Worm (Caenorhabditis elegans) whole organism, L4 larva: Measurements from ENCODE around the gene pde-3.

ENCODE experiments used
- F26F4.8 ChIP-seq: fragments of 200-800 bp; sonication (Bioruptor generic); conservative IDR thresholded peaks from 2 replicates; pipeline ENCODE4 v1.3.6; 2022; ENCODE audit warnings: missing genetic modification characterization, missing compliant biosample characterization
- F49E8.2 ChIP-seq: sonication (generic microtip); optimal IDR thresholded peaks from 2 replicates; lab custom pipeline; 2016; ENCODE audit warnings: missing compliant biosample characterization, mild to moderate bottlenecking, missing genetic modification characterization, borderline replicate concordance
- T20F7.1 ChIP-seq: fragments of 200-800 bp; sonication (Bioruptor generic); optimal IDR thresholded peaks from 2 replicates; lab custom pipeline; 2018; ENCODE audit warnings: mild to moderate bottlenecking, missing genetic modification characterization, missing compliant biosample characterization
- T26A8.4 ChIP-seq: fragments of 200-800 bp; sonication (Bioruptor generic); IDR thresholded peaks from 2 replicates; pipeline ENCODE4 v1.3.6; 2022; ENCODE audit warnings: missing genetic modification characterization, missing compliant biosample characterization
- Y5F2A.4 ChIP-seq: fragments of 200-800 bp; sonication (Bioruptor generic); optimal IDR thresholded peaks from 2 replicates; lab custom pipeline; 2018; ENCODE audit warnings: mild to moderate bottlenecking, missing genetic modification characterization, missing compliant biosample characterization
- Y75B8A.6 ChIP-seq: fragments of 200-800 bp; sonication (Bioruptor generic); IDR thresholded peaks from 2 replicates; pipeline ENCODE4 v1.3.6; 2022; ENCODE audit warnings: missing genetic modification reagents, missing genetic modification characterization, missing compliant biosample characterization
- ZK546.5 ChIP-seq, 2 experiments: sonication (generic microtip); optimal IDR thresholded peaks; 2 replicates each; lab custom pipeline; 2017; ENCODE audit warnings: missing biosample characterization in 2 of 2, missing genetic modification characterization in 2 of 2
- aha-1 ChIP-seq: fragments of 150-350 bp; peaks from one replicate; lab custom pipeline; 2014; ENCODE audit warnings: missing biosample characterization, missing genetic modification characterization
- ces-1 ChIP-seq: fragments of 150-350 bp; sonication (generic microtip); optimal IDR thresholded peaks from 4 replicates; lab custom pipeline; 2014; ENCODE audit warnings: missing biosample characterization, missing genetic modification reagents, missing genetic modification characterization
- ctbp-1 ChIP-seq: fragments of 200-800 bp; sonication (Bioruptor generic); IDR thresholded peaks from 2 replicates; pipeline ENCODE4 v1.3.6; 2022; ENCODE audit warnings: missing genetic modification reagents, missing genetic modification characterization, missing compliant biosample characterization
- daf-12 ChIP-seq: fragments of 150-350 bp; optimal IDR thresholded peaks from 2 replicates; lab custom pipeline; 2014; ENCODE audit warnings: missing biosample characterization, missing genetic modification reagents, missing genetic modification characterization
- daf-19 ChIP-seq: fragments of 200-800 bp; sonication (Bioruptor generic); conservative IDR thresholded peaks from 2 replicates; pipeline ENCODE4 v1.3.6; 2022; ENCODE audit warnings: missing genetic modification characterization, missing compliant biosample characterization
- dmd-9 ChIP-seq: fragments of 200-800 bp; sonication (Bioruptor generic); IDR thresholded peaks from 2 replicates; pipeline ENCODE4 v1.3.6; 2022; ENCODE audit warnings: missing genetic modification reagents, missing genetic modification characterization, missing compliant biosample characterization
- duxl-1 ChIP-seq: sonication (generic microtip); optimal IDR thresholded peaks from 2 replicates; lab custom pipeline; 2016; ENCODE audit warnings: mild to moderate bottlenecking, missing genetic modification characterization, moderate library complexity, missing compliant biosample characterization; ENCODE audit not compliant: poor library complexity
- dve-1 ChIP-seq: sonication (generic microtip); optimal IDR thresholded peaks from 2 replicates; lab custom pipeline; 2017; ENCODE audit warnings: antibody characterized with exemption, mild to moderate bottlenecking, missing genetic modification characterization, missing compliant biosample characterization; ENCODE audit not compliant: insufficient read depth
- fkh-10 ChIP-seq: fragments of 150-350 bp; optimal IDR thresholded peaks from 2 replicates; lab custom pipeline; 2014; ENCODE audit warnings: missing biosample characterization, missing genetic modification reagents, missing genetic modification characterization
- hif-1 ChIP-seq, 2 experiments: sonication (generic microtip); optimal IDR thresholded peaks; 2 replicates each; lab custom pipeline; 2016 to 2017; ENCODE audit warnings: missing compliant biosample characterization in 2 of 2, missing genetic modification characterization in 2 of 2, missing genetic modification reagents in 2 of 2, missing genotype in 2 of 2, mild to moderate bottlenecking in 1 of 2
- hlh-11 ChIP-seq: fragments of 200-800 bp; sonication (Bioruptor generic); optimal IDR thresholded peaks from 2 replicates; lab custom pipeline; 2018; ENCODE audit warnings: mild to moderate bottlenecking, missing genetic modification characterization, missing compliant biosample characterization
- jun-1 ChIP-seq: fragments of 150-350 bp; optimal IDR thresholded peaks from 2 replicates; lab custom pipeline; 2014; ENCODE audit warnings: missing biosample characterization, missing genetic modification reagents, missing genetic modification characterization
- lim-7 ChIP-seq: fragments of 200-800 bp; sonication (Bioruptor generic); IDR thresholded peaks from 2 replicates; pipeline ENCODE4 v1.3.6; 2022; ENCODE audit warnings: missing genetic modification characterization, missing compliant biosample characterization
- lin-15B ChIP-seq: fragments of 150-350 bp; sonication (generic microtip); optimal IDR thresholded peaks from 3 replicates; lab custom pipeline; 2014; ENCODE audit warnings: missing biosample characterization, missing genetic modification characterization
- lin-38 ChIP-seq: fragments of 200-800 bp; sonication (Bioruptor generic); IDR thresholded peaks from 2 replicates; pipeline ENCODE4 v1.3.6; 2022; ENCODE audit warnings: missing genetic modification reagents, missing genetic modification characterization, missing compliant biosample characterization
- lin-39 ChIP-seq: fragments of 150-350 bp; optimal IDR thresholded peaks from 2 replicates; lab custom pipeline; 2014; ENCODE audit warnings: missing biosample characterization, missing genetic modification reagents, missing genetic modification characterization
- lsy-2 ChIP-seq, 2 experiments: fragments of 150-350 bp in 1 of 2; sonication (generic microtip) in 1 of 2; optimal IDR thresholded peaks; 2 replicates each; lab custom pipeline; 2014 to 2017; ENCODE audit warnings: missing biosample characterization in 2 of 2, missing genetic modification characterization in 2 of 2
- madf-9 ChIP-seq: fragments of 200-800 bp; sonication (Bioruptor generic); conservative IDR thresholded peaks from 2 replicates; pipeline ENCODE4 v1.3.6; 2022; ENCODE audit warnings: missing genetic modification reagents, missing genetic modification characterization, missing compliant biosample characterization
- mxl-2 ChIP-seq: fragments of 200-800 bp; sonication (Bioruptor generic); conservative IDR thresholded peaks from 2 replicates; pipeline ENCODE4 v1.3.6; 2022; ENCODE audit warnings: missing genetic modification reagents, missing genetic modification characterization, missing compliant biosample characterization
- nhr-102 ChIP-seq: sonication (generic microtip); optimal IDR thresholded peaks from 2 replicates; lab custom pipeline; 2016; ENCODE audit warnings: mild to moderate bottlenecking, missing genetic modification characterization, moderate library complexity, missing compliant biosample characterization
- nhr-25 ChIP-seq: sonication (generic microtip); optimal IDR thresholded peaks from 2 replicates; lab custom pipeline; 2017; ENCODE audit warnings: missing genetic modification characterization, mild to moderate bottlenecking, missing compliant biosample characterization, antibody characterized with exemption, moderate library complexity, borderline replicate concordance; ENCODE audit not compliant: insufficient read depth
- nhr-28 ChIP-seq: fragments of 150-350 bp; optimal IDR thresholded peaks from 2 replicates; lab custom pipeline; 2014; ENCODE audit warnings: missing biosample characterization, missing genetic modification characterization
- nhr-41 ChIP-seq: fragments of 200-800 bp; sonication (Bioruptor generic); IDR thresholded peaks from 2 replicates; pipeline ENCODE4 v1.3.6; 2022; ENCODE audit warnings: missing genetic modification reagents, missing genetic modification characterization, missing compliant biosample characterization
- nhr-42 ChIP-seq: fragments of 200-800 bp; sonication (Bioruptor generic); IDR thresholded peaks from 2 replicates; pipeline ENCODE4 v1.3.6; 2022; ENCODE audit warnings: missing genetic modification characterization, missing compliant biosample characterization
- nhr-48 ChIP-seq: sonication (generic microtip); optimal IDR thresholded peaks from 2 replicates; lab custom pipeline; 2016; ENCODE audit warnings: mild to moderate bottlenecking, missing genetic modification characterization, missing compliant biosample characterization
- nhr-6 ChIP-seq: fragments of 150-350 bp; optimal IDR thresholded peaks from 2 replicates; lab custom pipeline; 2014; ENCODE audit warnings: missing biosample characterization, missing genetic modification characterization
- nhr-76 ChIP-seq: fragments of 150-350 bp; optimal IDR thresholded peaks from 2 replicates; lab custom pipeline; 2014; ENCODE audit warnings: missing biosample characterization, missing genetic modification characterization
- pqm-1 ChIP-seq: sonication (generic microtip); optimal IDR thresholded peaks from 2 replicates; lab custom pipeline; 2017; ENCODE audit warnings: missing biosample characterization, missing genetic modification characterization
- rbr-2 ChIP-seq: sonication (generic microtip); optimal IDR thresholded peaks from 2 replicates; lab custom pipeline; 2016; ENCODE audit warnings: missing genotype, missing genetic modification characterization, missing compliant biosample characterization
- sdz-12 ChIP-seq: fragments of 200-800 bp; sonication (Bioruptor generic); optimal IDR thresholded peaks from 2 replicates; lab custom pipeline; 2018; ENCODE audit warnings: mild to moderate bottlenecking, missing genetic modification characterization, missing compliant biosample characterization
- skn-1 ChIP-seq: fragments of 150-350 bp; optimal IDR thresholded peaks from 2 replicates; lab custom pipeline; 2014; ENCODE audit warnings: missing biosample characterization, missing genetic modification characterization
- tag-97 ChIP-seq: fragments of 200-800 bp; sonication (Bioruptor generic); IDR thresholded peaks from 2 replicates; pipeline ENCODE4 v1.3.6; 2022; ENCODE audit warnings: missing genetic modification characterization, missing compliant biosample characterization
- tra-1 ChIP-seq: fragments of 200-800 bp; sonication (Bioruptor generic); IDR thresholded peaks from 2 replicates; pipeline ENCODE4 v1.3.6; 2022; ENCODE audit warnings: missing genetic modification reagents, missing genetic modification characterization, missing compliant biosample characterization
- unc-130 ChIP-seq: sonication (generic microtip); optimal IDR thresholded peaks from 2 replicates; lab custom pipeline; 2016; ENCODE audit warnings: missing genetic modification reagents, missing genetic modification characterization, missing compliant biosample characterization
- vab-7 ChIP-seq: fragments of 200-800 bp; sonication (Bioruptor generic); IDR thresholded peaks from 2 replicates; pipeline ENCODE4 v1.3.6; 2022; ENCODE audit warnings: missing genetic modification reagents, missing genetic modification characterization, missing compliant biosample characterization
- zfp-2 ChIP-seq: sonication (generic microtip); optimal IDR thresholded peaks from 2 replicates; lab custom pipeline; 2016; ENCODE audit warnings: mild to moderate bottlenecking, missing genetic modification characterization, missing compliant biosample characterization
- ztf-7 ChIP-seq: fragments of 150-350 bp; optimal IDR thresholded peaks from 2 replicates; lab custom pipeline; 2014; ENCODE audit warnings: missing biosample characterization, missing genetic modification characterization

The pde-3 gene

DNA sequence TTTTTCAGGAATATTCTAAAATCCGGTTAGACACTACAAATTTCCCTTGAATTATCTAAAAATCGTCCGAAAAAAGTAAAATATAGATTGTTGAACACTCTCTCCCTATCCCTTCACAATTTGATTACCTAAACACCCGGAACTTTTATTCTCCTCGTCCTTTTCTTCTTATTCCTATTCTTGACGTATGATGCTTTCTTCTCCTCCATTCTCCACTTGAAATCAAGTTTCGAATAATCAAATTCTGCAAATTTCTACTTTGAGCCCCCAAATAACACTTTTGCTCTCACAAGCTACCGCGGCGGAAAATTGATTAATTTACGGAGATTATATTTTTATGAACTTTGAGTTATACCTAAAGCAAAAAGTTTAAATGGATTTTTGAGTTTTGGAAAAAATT lies 18.8 kb downstream of the pde-3 start:
- TF ChIP-seq ces-1 (GFP tag; lab: Kevin White, UChicago) (peak; percentile 92), vab-7 (GFP tag; lab: Robert Waterston, UW) (no peak), hlh-11 (tag; lab: Kevin White, UChicago) (no peak), zfp-2 (tag; lab: Kevin White, UChicago) (no peak), fkh-10 (peak; percentile 94), F26F4.8 (no peak), ctbp-1 (0 out of 2 replicates have a peak, but pooled peaks have one; percentile 43), nhr-76 (tag; lab: Kevin White, UChicago) (no peak)

DNA sequence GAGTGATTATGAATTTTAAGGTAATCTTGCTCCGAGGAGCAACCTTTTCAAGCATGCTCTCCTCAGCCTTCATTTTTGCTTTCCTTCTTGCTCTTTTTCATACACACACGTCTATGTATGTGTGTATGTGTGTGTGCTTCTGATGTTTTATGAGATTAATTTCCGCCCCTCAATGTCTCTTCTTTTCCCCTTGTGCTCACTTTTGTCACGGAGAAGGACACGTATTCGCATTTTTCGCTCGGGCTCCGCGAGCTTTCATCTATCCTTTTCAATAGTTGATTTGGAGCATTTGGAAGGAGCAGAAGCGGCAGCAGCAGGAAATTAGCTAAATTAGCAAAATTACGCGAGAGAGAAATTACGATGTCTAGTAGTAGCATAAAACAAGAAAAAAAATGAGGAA lies 20.8 kb downstream of the pde-3 start:
- TF ChIP-seq nhr-42 (GFP tag; lab: Robert Waterston, UW) (0 out of 2 replicates have a peak, but pooled peaks have one; percentile 43), unc-130 (GFP tag; lab: Kevin White, UChicago) (no peak)

DNA sequence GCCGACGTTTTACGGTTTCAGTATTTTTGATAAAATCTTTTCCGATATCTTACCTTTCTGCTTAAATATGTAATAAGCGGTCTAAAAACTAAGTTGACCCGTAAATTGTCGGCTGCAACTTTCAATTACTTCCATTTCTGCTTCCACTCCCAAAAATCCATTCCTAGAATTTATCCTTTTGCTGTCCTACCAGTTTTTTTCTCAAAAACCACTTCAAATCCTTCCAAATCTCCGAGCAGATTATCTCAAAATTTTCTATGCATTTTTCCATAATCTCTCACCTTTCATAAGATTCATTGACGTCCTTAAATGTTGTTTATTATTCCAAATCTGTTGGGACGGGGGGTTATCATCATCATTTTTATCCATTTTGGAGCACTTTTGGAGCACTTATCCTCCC lies 21.5 kb downstream of the pde-3 start:
- TF ChIP-seq rbr-2 (tag; lab: Kevin White, UChicago), result no peak
- no peak for TF ChIP-seq tag-97 (GFP tag; lab: Robert Waterston, UW)
- no peak for TF ChIP-seq daf-19 (GFP tag; lab: Robert Waterston, UW)
- TF ChIP-seq hif-1 (tag; optimal IDR thresholded peaks at IDR 0.05; lab: Kevin White, UChicago), result no peak
- TF ChIP-seq lim-7 (GFP tag; lab: Robert Waterston, UW), result no peak
- TF ChIP-seq skn-1 (tag; lab: Kevin White, UChicago), result no peak
- no peak for TF ChIP-seq vab-7 (GFP tag; lab: Robert Waterston, UW)
- no peak for TF ChIP-seq madf-9 (GFP tag; lab: Robert Waterston, UW)
- TF ChIP-seq dve-1 (tag; lab: Kevin White, UChicago), result no peak
- no peak for TF ChIP-seq Y5F2A.4 (GFP tag; lab: Kevin White, UChicago)

DNA sequence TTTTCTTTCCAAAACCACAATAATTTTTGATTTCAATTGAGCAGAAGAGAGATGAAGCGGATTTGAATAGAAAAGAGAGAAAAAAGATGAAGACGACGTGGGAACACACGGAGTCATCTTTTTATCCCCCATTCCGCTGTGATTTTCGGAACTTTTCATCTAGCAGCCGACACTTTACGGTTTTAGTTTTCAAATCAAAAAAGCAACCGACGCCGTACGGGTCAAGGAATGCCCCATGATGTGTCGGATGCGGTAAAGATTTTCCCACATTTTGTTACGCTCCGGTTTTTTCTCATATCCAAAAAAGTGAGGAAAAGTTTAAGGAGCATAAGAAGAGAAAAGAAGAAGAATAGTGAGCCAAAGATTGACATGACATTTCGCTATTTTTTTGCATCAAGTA lies 26.0 kb downstream of the pde-3 start:
- TF ChIP-seq nhr-6 (tag; lab: Kevin White, UChicago), result no peak
- TF ChIP-seq nhr-28, result no peak
- no peak for TF ChIP-seq nhr-25 (tag; lab: Kevin White, UChicago)
- no peak for TF ChIP-seq lin-38
- no peak for TF ChIP-seq lsy-2 (tag; optimal IDR thresholded peaks at IDR 0.05; lab: Kevin White, UChicago)
- TF ChIP-seq ces-1 (GFP tag; lab: Kevin White, UChicago), result no peak
- TF ChIP-seq ztf-7 (tag; lab: Kevin White, UChicago), result no peak
- TF ChIP-seq F26F4.8, result no peak
- TF ChIP-seq F49E8.2 (tag; lab: Kevin White, UChicago), result no peak
- no peak for TF ChIP-seq duxl-1 (tag; lab: Kevin White, UChicago)
- no peak for TF ChIP-seq jun-1 (tag; lab: Kevin White, UChicago)
- TF ChIP-seq ctbp-1, result no peak
- TF ChIP-seq aha-1, result no peak
- TF ChIP-seq T26A8.4 (GFP tag; lab: Robert Waterston, UW), result no peak
- no peak for TF ChIP-seq daf-12

DNA sequence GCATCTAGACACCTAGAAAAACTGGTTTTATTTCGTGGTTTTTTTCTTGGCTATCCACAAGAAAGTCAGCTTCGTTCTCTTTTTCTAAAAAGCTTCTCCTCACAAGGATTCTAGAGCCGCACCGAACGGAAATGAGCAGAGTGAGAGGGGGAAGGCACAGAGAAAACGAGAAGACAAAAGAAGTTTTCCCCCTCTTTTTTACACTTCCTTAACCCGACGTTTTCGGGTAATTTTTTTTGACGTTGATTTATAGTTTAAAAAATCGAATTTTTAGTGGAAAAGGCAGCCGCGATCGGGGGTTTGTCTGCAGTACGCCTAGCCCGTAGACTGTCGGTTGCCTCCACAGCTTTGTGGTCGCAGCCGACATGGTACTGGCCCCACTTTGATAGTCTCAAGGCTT lies 27.0 kb downstream of the pde-3 start:
- TF ChIP-seq nhr-48 (tag; lab: Kevin White, UChicago), result no peak
- no peak for TF ChIP-seq Y5F2A.4 (GFP tag; lab: Kevin White, UChicago)
- no peak for TF ChIP-seq ztf-7 (tag; lab: Kevin White, UChicago)
- TF ChIP-seq fkh-10, result peak; percentile 19
- no peak for TF ChIP-seq pqm-1
- no peak for TF ChIP-seq sdz-12
- no peak for TF ChIP-seq lin-15B (tag; lab: Kevin White, UChicago)
- TF ChIP-seq Y75B8A.6 (GFP tag; lab: Robert Waterston, UW), result no peak
- TF ChIP-seq aha-1, result peak; percentile 39
- TF ChIP-seq T26A8.4 (GFP tag; lab: Robert Waterston, UW), result no peak
- no peak for TF ChIP-seq dmd-9 (GFP tag; lab: Robert Waterston, UW)
- TF ChIP-seq lin-39 (tag; lab: Kevin White, UChicago), result no peak
- TF ChIP-seq nhr-42 (GFP tag; lab: Robert Waterston, UW), result peak; percentile 67; the same call in 1 of the 2 replicates
- TF ChIP-seq F49E8.2 (tag; lab: Kevin White, UChicago), result no peak
- no peak for TF ChIP-seq T20F7.1 (GFP tag; lab: Kevin White, UChicago)
- TF ChIP-seq mxl-2 (GFP tag; lab: Robert Waterston, UW), result no peak
- TF ChIP-seq nhr-41 (GFP tag; lab: Robert Waterston, UW), result no peak
- no peak for TF ChIP-seq nhr-102 (tag; lab: Kevin White, UChicago)
- no peak for TF ChIP-seq tra-1
- TF ChIP-seq daf-19 (GFP tag; lab: Robert Waterston, UW), result no peak
- TF ChIP-seq ZK546.5 (tag; optimal IDR thresholded peaks at IDR 0.05; lab: Kevin White, UChicago), result no peak
